Worm (Caenorhabditis elegans) whole organism, late embryonic: ENCODE measurements around the gene C54C6.7.
A peak's percentile ranks its signal among the peaks of the same experiment; 100 is the strongest.

Experiments used
- C08G9.2 ChIP-seq: sonication (generic microtip); optimal IDR thresholded peaks from 2 replicates; lab custom pipeline; 2016; ENCODE audit warnings: mild to moderate bottlenecking, missing genetic modification characterization, moderate library complexity, missing compliant biosample characterization
- C38D4.7 ChIP-seq: fragments of 200-800 bp; sonication (Bioruptor generic); optimal IDR thresholded peaks from 2 replicates; lab custom pipeline; 2018; ENCODE audit warnings: mild to moderate bottlenecking, missing genetic modification characterization, moderate library complexity, missing compliant biosample characterization
- F13H6.1 ChIP-seq: sonication (generic microtip); optimal IDR thresholded peaks from 2 replicates; lab custom pipeline; 2016; ENCODE audit warnings: missing genetic modification characterization, missing compliant biosample characterization
- T23F11.4 ChIP-seq: fragments of 200-800 bp; sonication (Bioruptor generic); optimal IDR thresholded peaks from 2 replicates; lab custom pipeline; 2018; ENCODE audit warnings: mild to moderate bottlenecking, missing genetic modification characterization, missing compliant biosample characterization
- ahr-1 ChIP-seq: sonication (generic microtip); optimal IDR thresholded peaks from 2 replicates; lab custom pipeline; 2016; ENCODE audit warnings: missing genetic modification characterization, missing compliant biosample characterization
- ama-1 ChIP-seq: fragments of 150-350 bp; optimal IDR thresholded peaks from 2 replicates; lab custom pipeline; 2014
- ceh-14 ChIP-seq: sonication (generic microtip); optimal IDR thresholded peaks from 2 replicates; lab custom pipeline; 2016; ENCODE audit warnings: missing genotype, missing genetic modification characterization, missing compliant biosample characterization
- ceh-30 ChIP-seq: fragments of 150-350 bp; optimal IDR thresholded peaks from 2 replicates; lab custom pipeline; 2014; ENCODE audit warnings: missing biosample characterization, missing genetic modification characterization
- ceh-31 ChIP-seq: sonication (generic microtip); optimal IDR thresholded peaks from 2 replicates; lab custom pipeline; 2016; ENCODE audit warnings: missing genetic modification characterization, missing compliant biosample characterization
- ceh-34 ChIP-seq: sonication (generic microtip); optimal IDR thresholded peaks from 2 replicates; lab custom pipeline; 2016; ENCODE audit warnings: mild to moderate bottlenecking, missing genetic modification characterization, missing compliant biosample characterization
- ceh-45 ChIP-seq: fragments of 200-800 bp; sonication (Bioruptor generic); IDR thresholded peaks from 2 replicates; pipeline ENCODE4 v1.3.6; 2022; ENCODE audit warnings: missing genetic modification reagents, missing genetic modification characterization, missing compliant biosample characterization
- ceh-6 ChIP-seq: fragments of 200-800 bp; sonication (Bioruptor generic); optimal IDR thresholded peaks from 2 replicates; lab custom pipeline; 2018; ENCODE audit warnings: mild to moderate bottlenecking, missing genetic modification characterization, missing compliant biosample characterization
- ceh-9 ChIP-seq: sonication (generic microtip); optimal IDR thresholded peaks from 2 replicates; lab custom pipeline; 2016; ENCODE audit warnings: mild to moderate bottlenecking, missing genetic modification characterization, inconsistent platforms, missing compliant biosample characterization
- che-1 ChIP-seq: sonication (generic microtip); optimal IDR thresholded peaks from 2 replicates; lab custom pipeline; 2016; ENCODE audit warnings: mild to moderate bottlenecking, missing genetic modification characterization, missing compliant biosample characterization
- dve-1 ChIP-seq: sonication (generic microtip); optimal IDR thresholded peaks from 2 replicates; lab custom pipeline; 2017; ENCODE audit warnings: antibody characterized with exemption, mild to moderate bottlenecking, missing genetic modification characterization, missing compliant biosample characterization
- elt-2 ChIP-seq: sonication (generic microtip); optimal IDR thresholded peaks from 2 replicates; lab custom pipeline; 2016; ENCODE audit warnings: missing genetic modification reagents, missing genetic modification characterization, missing compliant biosample characterization
- elt-4 ChIP-seq: sonication (generic microtip); optimal IDR thresholded peaks from 2 replicates; lab custom pipeline; 2016; ENCODE audit warnings: missing genetic modification characterization, missing compliant biosample characterization
- fax-1 ChIP-seq: sonication (generic microtip); optimal IDR thresholded peaks from 2 replicates; lab custom pipeline; 2016; ENCODE audit warnings: missing genotype, missing genetic modification characterization, missing compliant biosample characterization
- fkh-10 ChIP-seq: fragments of 150-350 bp; optimal IDR thresholded peaks from 2 replicates; lab custom pipeline; 2014; ENCODE audit warnings: missing biosample characterization, missing genetic modification reagents, missing genetic modification characterization
- fkh-6 ChIP-seq: sonication (generic microtip); optimal IDR thresholded peaks from 2 replicates; lab custom pipeline; 2016; ENCODE audit warnings: missing genetic modification characterization, missing compliant biosample characterization
- gmeb-2 ChIP-seq: sonication (generic microtip); optimal IDR thresholded peaks from 2 replicates; lab custom pipeline; 2016; ENCODE audit warnings: missing genetic modification characterization, inconsistent platforms, missing compliant biosample characterization
- hlh-15 ChIP-seq: sonication (generic microtip); optimal IDR thresholded peaks from 2 replicates; lab custom pipeline; 2016; ENCODE audit warnings: missing genetic modification characterization, missing compliant biosample characterization
- hlh-30 ChIP-seq: sonication (generic microtip); optimal IDR thresholded peaks from 2 replicates; lab custom pipeline; 2017; ENCODE audit warnings: antibody characterized with exemption, missing genetic modification characterization, missing compliant biosample characterization; ENCODE audit not compliant: insufficient read depth
- hlh-8 ChIP-seq: sonication (generic microtip); optimal IDR thresholded peaks from 2 replicates; lab custom pipeline; 2016; ENCODE audit warnings: missing genotype, missing genetic modification characterization, missing compliant biosample characterization
- lim-6 ChIP-seq: sonication (generic microtip); optimal IDR thresholded peaks from 2 replicates; lab custom pipeline; 2016; ENCODE audit warnings: missing genetic modification characterization, missing compliant biosample characterization
- madf-2 ChIP-seq: sonication (generic microtip); optimal IDR thresholded peaks from 2 replicates; lab custom pipeline; 2017; ENCODE audit warnings: missing genetic modification characterization, missing compliant biosample characterization
- nhr-11 ChIP-seq: fragments of 150-350 bp; optimal IDR thresholded peaks from 2 replicates; lab custom pipeline; 2014; ENCODE audit warnings: missing biosample characterization, missing genetic modification characterization
- nhr-232 ChIP-seq: sonication (generic microtip); optimal IDR thresholded peaks from 2 replicates; lab custom pipeline; 2016; ENCODE audit warnings: missing genetic modification characterization, missing compliant biosample characterization
- pat-9 ChIP-seq: fragments of 200-800 bp; sonication (Bioruptor generic); optimal IDR thresholded peaks from 2 replicates; lab custom pipeline; 2018; ENCODE audit warnings: mild to moderate bottlenecking, missing genetic modification characterization, moderate library complexity, missing compliant biosample characterization
- pax-1 ChIP-seq: fragments of 150-350 bp; optimal IDR thresholded peaks from 2 replicates; lab custom pipeline; 2014; ENCODE audit warnings: missing biosample characterization, missing genetic modification characterization
- pros-1 ChIP-seq: fragments of 150-350 bp; optimal IDR thresholded peaks from 2 replicates; lab custom pipeline; 2014; ENCODE audit warnings: missing biosample characterization, missing genetic modification reagents, missing genetic modification characterization
- rnt-1 ChIP-seq: sonication (generic microtip); optimal IDR thresholded peaks from 2 replicates; lab custom pipeline; 2016; ENCODE audit warnings: missing genetic modification characterization, missing compliant biosample characterization
- sox-2 ChIP-seq: fragments of 200-800 bp; sonication (Bioruptor generic); IDR thresholded peaks from 2 replicates; pipeline ENCODE4 v1.3.6; 2022; ENCODE audit warnings: missing genetic modification reagents, missing genetic modification characterization, missing compliant biosample characterization
- syd-9 ChIP-seq: sonication (generic microtip); optimal IDR thresholded peaks from 2 replicates; lab custom pipeline; 2016; ENCODE audit warnings: mild to moderate bottlenecking, missing genetic modification characterization, moderate library complexity, missing compliant biosample characterization
- tbx-7 ChIP-seq: sonication (generic microtip); optimal IDR thresholded peaks from 2 replicates; lab custom pipeline; 2016; ENCODE audit warnings: missing genotype, missing genetic modification characterization, missing compliant biosample characterization
- ttx-3 ChIP-seq: sonication (generic microtip); optimal IDR thresholded peaks from 2 replicates; lab custom pipeline; 2016; ENCODE audit warnings: missing genetic modification reagents, missing genetic modification characterization, missing compliant biosample characterization
- unc-3 ChIP-seq, 2 experiments: fragments of 200-800 bp in 1 of 2; sonication (Bioruptor generic) in 1 of 2; sonication (generic microtip) in 1 of 2; conservative IDR thresholded peaks in 1 of 2; optimal IDR thresholded peaks in 1 of 2; 2 replicates each; pipeline versions ENCODE4 v1.3.6 to Lab custom; 2016 to 2022; ENCODE audit warnings: missing compliant biosample characterization in 2 of 2, missing genetic modification characterization in 2 of 2, missing genetic modification reagents in 1 of 2
- unc-55 ChIP-seq: sonication (generic microtip); optimal IDR thresholded peaks from 2 replicates; lab custom pipeline; 2017; ENCODE audit warnings: missing biosample characterization, missing genetic modification reagents, missing genetic modification characterization

The C54C6.7 gene

ce11 chrIII:3532035-3532434 is 14.2 kb downstream of the C54C6.7 start (continued):
- no peak for TF ChIP-seq nhr-232 (tag; lab: Kevin White, UChicago)
- peak; percentile 4 for TF ChIP-seq dve-1 (tag; lab: Kevin White, UChicago)
- no peak for TF ChIP-seq fkh-6 (tag; lab: Kevin White, UChicago)

DNA sequence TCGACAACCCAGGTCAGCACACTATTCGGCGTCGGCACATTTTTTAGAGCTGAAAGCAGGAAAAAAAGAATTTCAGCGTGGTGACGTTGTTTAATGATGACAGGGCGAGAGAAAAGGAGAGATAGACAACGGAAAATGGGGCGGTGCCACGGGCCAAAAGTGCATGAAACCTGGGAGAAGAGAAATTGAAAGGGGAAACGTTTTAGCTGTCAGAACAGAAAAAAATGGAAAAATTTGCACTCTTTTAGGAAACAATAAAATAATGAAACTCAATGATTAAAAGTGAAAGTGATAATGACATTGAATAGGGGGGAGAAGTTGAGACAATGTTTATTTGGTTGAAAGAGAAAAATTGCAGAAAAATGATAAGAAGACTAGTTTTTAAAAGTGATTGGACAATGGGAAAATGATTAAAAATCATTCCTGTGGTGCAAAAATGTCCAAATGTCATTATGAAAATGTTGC is 16.4 kb downstream of the C54C6.7 start, which contains the start of gene pitp-1:
TSS of gene pitp-1 (minus strand) at position 51 of the 465 bp plus-strand sequence.
- TF ChIP-seq ceh-45 (GFP tag; lab: Robert Waterston, UW) (no peak), hlh-15 (tag; lab: Kevin White, UChicago) (no peak), ceh-9 (tag; lab: Kevin White, UChicago) (no peak), ama-1 (no peak), C08G9.2 (tag; lab: Kevin White, UChicago) (no peak), lim-6 (tag; lab: Kevin White, UChicago) (no peak), sox-2 (no peak), unc-3 (GFP tag; conservative IDR thresholded peaks at IDR 0.05; lab: Robert Waterston, UW) (no peak), unc-3 (tag; optimal IDR thresholded peaks at IDR 0.05; lab: Kevin White, UChicago) (no peak)

DNA sequence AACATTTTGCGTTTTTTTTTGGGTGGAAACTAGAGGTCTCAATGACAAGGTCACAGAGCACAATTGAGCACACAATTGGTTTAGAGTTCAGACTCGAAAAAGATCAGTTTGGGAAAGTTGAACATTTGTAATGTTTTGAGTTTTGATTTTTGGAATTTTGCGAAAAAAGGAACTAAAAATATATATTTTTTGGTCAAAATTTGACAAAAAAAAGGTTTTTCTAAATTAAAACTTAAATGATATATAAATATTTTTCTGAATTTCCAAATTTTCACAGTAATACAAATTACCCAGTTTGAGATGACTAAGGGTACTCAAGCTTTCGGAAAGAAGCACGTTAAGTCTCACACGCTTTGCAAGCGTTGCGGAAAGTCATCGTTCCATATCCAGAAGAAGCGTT is 17.9 kb downstream of the C54C6.7 start, which contains the start of gene rpl-37:
TSS of gene rpl-37 (plus strand) at position 301 of the 400 bp plus-strand sequence.
- no peak for TF ChIP-seq nhr-232 (tag; lab: Kevin White, UChicago)

- TF ChIP-seq fax-1 (no peak), hlh-15 (tag; lab: Kevin White, UChicago) (no peak), ceh-34 (tag; lab: Kevin White, UChicago) (no peak), dve-1 (tag; lab: Kevin White, UChicago) (no peak), ahr-1 (no peak), tbx-7 (tag; lab: Kevin White, UChicago) (no peak)
These were observed 22.9 kb downstream of the C54C6.7 start for ce11 chrIII:3523363-3523762.

DNA sequence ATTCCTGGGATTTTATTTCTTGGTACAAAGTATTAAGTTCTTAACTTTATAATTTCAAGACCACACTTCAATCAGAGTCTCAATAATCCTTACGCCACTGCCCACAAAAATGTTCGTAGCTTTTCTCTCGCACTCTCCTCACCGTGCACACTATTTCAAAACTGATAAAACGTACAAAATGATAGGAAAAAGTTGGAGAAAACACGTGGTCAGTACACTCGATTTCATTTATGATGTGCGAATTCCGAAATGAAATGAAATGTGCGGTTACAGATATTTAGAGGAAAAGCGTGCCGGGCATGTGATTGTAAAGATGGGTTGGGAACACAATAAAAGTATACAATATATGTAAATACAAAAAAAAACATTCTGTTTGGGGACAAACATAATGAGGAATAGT is 25.8 kb downstream of the C54C6.7 start:
- TF ChIP-seq ceh-6: no peak
- peak; percentile 23 for TF ChIP-seq elt-2
- TF ChIP-seq, all 69 proteins: peak for 1

DNA sequence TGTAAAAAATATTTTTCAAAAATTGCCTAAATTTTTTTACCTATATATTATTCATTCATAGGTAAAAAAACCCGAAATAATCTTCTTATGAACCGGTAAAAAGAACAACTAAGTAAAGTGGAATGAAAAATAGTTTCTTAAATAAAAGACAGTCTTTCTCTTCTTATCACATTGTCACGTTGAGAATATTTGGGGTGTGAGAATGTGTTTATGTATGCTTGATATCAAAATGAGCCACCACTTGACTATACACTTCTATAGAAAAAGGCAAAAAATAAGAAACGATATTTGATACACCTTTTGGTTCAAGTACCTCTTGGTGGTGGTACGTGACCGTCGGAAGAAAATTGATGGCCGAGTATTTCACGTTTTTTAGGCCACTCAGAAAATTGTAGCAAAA is 26.7 kb downstream of the C54C6.7 start, which contains the start of gene hmit-1.3:
TSS of gene hmit-1.3 (minus strand) at position 103 of the 400 bp plus-strand sequence.
- TF ChIP-seq C08G9.2 (tag; lab: Kevin White, UChicago): no peak
- TF ChIP-seq che-1 (tag; lab: Kevin White, UChicago): no peak
- TF ChIP-seq T23F11.4: no peak
- no peak for TF ChIP-seq ceh-31
- TF ChIP-seq madf-2 (tag; lab: Kevin White, UChicago): no peak
- TF ChIP-seq unc-55 (GFP tag; lab: Kevin White, UChicago): no peak

ce11 chrIII:3511808-3512207 is 34.4 kb downstream of the C54C6.7 start:
- TF ChIP-seq hlh-8 (tag; lab: Kevin White, UChicago) (no peak), syd-9 (tag; lab: Kevin White, UChicago) (no peak), fkh-10 (GFP tag; lab: Kevin White, UChicago) (no peak), nhr-11 (no peak), ceh-31 (no peak), hlh-15 (tag; lab: Kevin White, UChicago) (no peak), ceh-14 (tag; lab: Kevin White, UChicago) (no peak), pros-1 (tag; lab: Kevin White, UChicago) (no peak), pax-1 (no peak), hlh-30 (tag; lab: Kevin White, UChicago) (no peak), rnt-1 (tag; lab: Kevin White, UChicago) (no peak), gmeb-2 (tag; lab: Kevin White, UChicago) (no peak), C38D4.7 (GFP tag; lab: Kevin White, UChicago) (no peak), pat-9 (tag; lab: Kevin White, UChicago) (no peak), F13H6.1 (tag; lab: Kevin White, UChicago) (no peak), ttx-3 (tag; lab: Kevin White, UChicago) (no peak), ceh-30 (tag; lab: Kevin White, UChicago) (no peak), fax-1 (no peak), elt-4 (tag; lab: Kevin White, UChicago) (no peak)
